Fruit fly (Drosophila melanogaster): ENCODE data around the gene CG17746.
A peak's percentile ranks its signal among the peaks of the same experiment; 100 is the strongest.

CG17746 gene

dm6 chr3L:3204348-3204747 is 35.0 kb downstream of the CG17746 start, which contains the start of gene CG33159:
Gene CG33159, minus strand, starts transcription at chr3L:3204448.
- no peak for TF ChIP-seq inv (GFP tag; IDR thresholded peaks at IDR 0.05; ENCODE audit: partially characterized antibody)
- no peak for TF ChIP-seq odd (GFP tag; optimal IDR thresholded peaks at IDR 0.05)
- no peak for TF ChIP-seq CG4360 (GFP tag; IDR thresholded peaks at IDR 0.05)
- TF ChIP-seq CG33557 (GFP tag; optimal IDR thresholded peaks at IDR 0.05): no peak
- TF ChIP-seq CG9932 (GFP tag; IDR thresholded peaks at IDR 0.05): no peak
- no peak for TF ChIP-seq CG8388 (GFP tag; optimal IDR thresholded peaks at IDR 0.05)
- no peak for TF ChIP-seq dpn (GFP tag; optimal IDR thresholded peaks at IDR 0.05)
- TF ChIP-seq CG17912 (GFP tag; optimal IDR thresholded peaks at IDR 0.05): no peak
- TF ChIP-seq CG13775 (GFP tag; optimal IDR thresholded peaks at IDR 0.05): no peak
- TF ChIP-seq unc-4 (GFP tag; IDR thresholded peaks at IDR 0.05; ENCODE audit: partially characterized antibody): no peak
- no peak for TF ChIP-seq ab (GFP tag; optimal IDR thresholded peaks at IDR 0.05)
- no peak for TF ChIP-seq fd64A (GFP tag; optimal IDR thresholded peaks at IDR 0.05)
- TF ChIP-seq CG3838 (GFP tag; optimal IDR thresholded peaks at IDR 0.05): no peak
- no peak for TF ChIP-seq Ptx1 (GFP tag; IDR thresholded peaks at IDR 0.05)
- TF ChIP-seq vvl (GFP tag; IDR thresholded peaks at IDR 0.05): no peak
- TF ChIP-seq CG5180 (GFP tag; optimal IDR thresholded peaks at IDR 0.05): no peak
- TF ChIP-seq gsb-n (tag; optimal IDR thresholded peaks at IDR 0.05): no peak

dm6 chr3L:3203062-3203461 is 36.3 kb downstream of the CG17746 start, which contains the start of gene CG32271:
Gene CG32271, minus strand, starts transcription at chr3L:3203162.
- TF ChIP-seq CG6683 (GFP tag; optimal IDR thresholded peaks at IDR 0.05) (no peak), CG34376 (GFP tag; optimal IDR thresholded peaks at IDR 0.05) (no peak), ems (GFP tag; optimal IDR thresholded peaks at IDR 0.05) (no peak), ara (GFP tag; IDR thresholded peaks at IDR 0.05) (no peak), NC2β (GFP tag; optimal IDR thresholded peaks at IDR 0.05) (no peak), CG7963 (GFP tag; IDR thresholded peaks at IDR 0.05; ENCODE audit: partially characterized antibody) (no peak), ato (GFP tag; IDR thresholded peaks at IDR 0.05; ENCODE audit: partially characterized antibody) (no peak), CrebB (tag; optimal IDR thresholded peaks at IDR 0.05) (no peak), bcd (GFP tag; optimal IDR thresholded peaks at IDR 0.05) (no peak), CG8944 (GFP tag; optimal IDR thresholded peaks at IDR 0.05) (no peak), CG10462 (GFP tag; optimal IDR thresholded peaks at IDR 0.05) (no peak), CG34422 (GFP tag; IDR thresholded peaks at IDR 0.05) (no peak), fd3F (GFP tag; optimal IDR thresholded peaks at IDR 0.05) (no peak), CG9215 (GFP tag; IDR thresholded peaks at IDR 0.05) (no peak), CG2120 (GFP tag; optimal IDR thresholded peaks at IDR 0.05) (no peak), CG8924 (tag; optimal IDR thresholded peaks at IDR 0.05) (no peak)

dm6 chr3L:3198447-3199402 is 40.7 kb downstream of the CG17746 start, which contains the start of the genes CG32276 and gry:
Gene CG32276, minus strand, starts transcription at chr3L:3199047.
Gene gry, plus strand, starts transcription at chr3L:3199090.
- TF ChIP-seq CG8478 (optimal IDR thresholded peaks at IDR 0.05) (no peak), CG3847 (GFP tag; IDR thresholded peaks at IDR 0.05) (peak; percentile 83), CG14050 (GFP tag; IDR thresholded peaks at IDR 0.05) (peak; percentile 23; the same call in 1 of the 3 replicates), aop (GFP tag; IDR thresholded peaks at IDR 0.05) (no peak), CG14014 (GFP tag; IDR thresholded peaks at IDR 0.05) (peak; percentile 36; the same call in 1 of the 2 replicates), hb (GFP tag; IDR thresholded peaks at IDR 0.05; ENCODE audit: partially characterized antibody) (no peak), maf-S (GFP tag; optimal IDR thresholded peaks at IDR 0.05) (peak; percentile 82), HLH4C (GFP tag; IDR thresholded peaks at IDR 0.05; ENCODE audit: partially characterized antibody) (no peak; the same call in 2 of the 3 replicates), CG32767 (GFP tag; IDR thresholded peaks at IDR 0.05) (peak; percentile 64), vvl (GFP tag; IDR thresholded peaks at IDR 0.05) (peak; percentile 82), onecut (GFP tag; IDR thresholded peaks at IDR 0.05) (peak; percentile 30), pfk (GFP tag; optimal IDR thresholded peaks at IDR 0.05) (peak; percentile 57), CG43689 (GFP tag; IDR thresholded peaks at IDR 0.05) (no peak), Opbp (GFP tag; IDR thresholded peaks at IDR 0.05; ENCODE audit: partially characterized antibody) (no peak), CG9437 (GFP tag; optimal IDR thresholded peaks at IDR 0.05) (peak; percentile 85), Elba2 (GFP tag; optimal IDR thresholded peaks at IDR 0.05) (peak; percentile 64)

Data from whole organism, embryonic.